Worm (Caenorhabditis elegans) whole organism, mixed stage, embryonic: Measurements from ENCODE around the gene efn-4.

Source experiments
- blmp-1 ChIP-seq: fragments of 150-350 bp; optimal IDR thresholded peaks from 2 replicates; lab custom pipeline; 2014; ENCODE audit warnings: missing biosample characterization, missing genetic modification characterization
- ceh-43 ChIP-seq: fragments of 200-800 bp; sonication (Bioruptor generic); optimal IDR thresholded peaks from 2 replicates; lab custom pipeline; 2018; ENCODE audit warnings: mild to moderate bottlenecking, missing genetic modification characterization, moderate library complexity, missing compliant biosample characterization
- ces-1 ChIP-seq: fragments of 150-350 bp; optimal IDR thresholded peaks from 2 replicates; lab custom pipeline; 2014; ENCODE audit warnings: missing biosample characterization, missing genetic modification reagents, missing genetic modification characterization
- elt-1 ChIP-seq: sonication (generic microtip); optimal IDR thresholded peaks from 2 replicates; lab custom pipeline; 2017; ENCODE audit warnings: missing genetic modification characterization, mild to moderate bottlenecking, missing compliant biosample characterization, antibody characterized with exemption, moderate library complexity, borderline replicate concordance; ENCODE audit not compliant: insufficient read depth
- mab-5 ChIP-seq: fragments of 150-350 bp; optimal IDR thresholded peaks from 2 replicates; lab custom pipeline; 2014; ENCODE audit warnings: missing biosample characterization, missing genetic modification characterization
- nhr-12 ChIP-seq: fragments of 150-350 bp; optimal IDR thresholded peaks from 2 replicates; lab custom pipeline; 2014; ENCODE audit warnings: missing biosample characterization, missing genetic modification characterization
- nhr-2 ChIP-seq: fragments of 150-350 bp; optimal IDR thresholded peaks from 2 replicates; lab custom pipeline; 2014; ENCODE audit warnings: missing biosample characterization, missing genetic modification characterization
- nhr-237 ChIP-seq: fragments of 150-350 bp; optimal IDR thresholded peaks from 2 replicates; lab custom pipeline; 2014; ENCODE audit warnings: missing biosample characterization, missing genetic modification characterization
- nhr-28 ChIP-seq: fragments of 150-350 bp; optimal IDR thresholded peaks from 2 replicates; lab custom pipeline; 2014; ENCODE audit warnings: missing biosample characterization, missing genetic modification characterization
- pha-4 ChIP-seq: fragments of 150-350 bp; optimal IDR thresholded peaks from 2 replicates; lab custom pipeline; 2018; ENCODE audit warnings: missing biosample characterization, missing genetic modification reagents, missing genetic modification characterization
- sem-2 ChIP-seq: fragments of 200-800 bp; sonication (Bioruptor generic); optimal IDR thresholded peaks from 2 replicates; lab custom pipeline; 2018; ENCODE audit warnings: mild to moderate bottlenecking, missing genetic modification characterization, missing compliant biosample characterization
- snpc-4 ChIP-seq: fragments of 150-350 bp; optimal IDR thresholded peaks from 2 replicates; lab custom pipeline; 2014; ENCODE audit warnings: missing biosample characterization, missing genetic modification characterization
- unc-39 ChIP-seq: fragments of 150-350 bp; optimal IDR thresholded peaks from 2 replicates; lab custom pipeline; 2014; ENCODE audit warnings: missing biosample characterization, missing genetic modification characterization
- unc-62 ChIP-seq: fragments of 150-350 bp; optimal IDR thresholded peaks from 2 replicates; lab custom pipeline; 2014; ENCODE audit warnings: missing biosample characterization, missing genetic modification reagents, missing genetic modification characterization

The efn-4 gene

DNA sequence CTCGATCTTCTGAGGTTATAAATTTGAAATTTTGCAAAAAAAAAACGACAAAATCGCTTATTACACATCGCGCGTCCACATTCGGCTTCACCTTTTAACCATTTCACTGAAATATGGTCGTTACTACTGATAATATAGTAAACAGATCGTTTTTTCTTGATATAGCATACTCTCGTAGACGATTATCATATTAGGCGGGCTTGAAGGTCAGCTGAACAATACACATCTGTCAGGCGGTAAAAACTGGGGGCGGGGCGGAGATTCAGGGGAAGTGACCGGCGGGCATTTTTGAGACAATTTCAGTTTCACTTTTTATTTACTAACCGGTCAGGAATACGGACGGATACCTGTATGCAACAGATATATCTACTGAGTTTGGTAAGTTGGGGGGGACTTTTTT is 56.2 kb downstream of the efn-4 start, which contains the start of gene C18H7.1:
TSS of gene C18H7.1 (plus strand) at position 301 of the 400 bp plus-strand sequence.
- TF ChIP-seq ces-1 (GFP tag; lab: Kevin White, UChicago) (no peak), nhr-2 (tag; lab: Kevin White, UChicago) (no peak), snpc-4 (no peak), sem-2 (no peak), elt-1 (tag; lab: Kevin White, UChicago) (no peak), pha-4 (no peak), nhr-28 (tag; lab: Kevin White, UChicago) (no peak), ceh-43 (GFP tag; lab: Kevin White, UChicago) (no peak), unc-62 (no peak), nhr-237 (tag; lab: Kevin White, UChicago) (no peak), nhr-12 (tag; lab: Kevin White, UChicago) (no peak), unc-39 (no peak), blmp-1 (tag; lab: Kevin White, UChicago) (no peak), mab-5 (tag; lab: Kevin White, UChicago) (no peak)
